Fruit fly (Drosophila melanogaster): ENCODE results near the gene Spn77Bb.

The Spn77Bb gene

DNA sequence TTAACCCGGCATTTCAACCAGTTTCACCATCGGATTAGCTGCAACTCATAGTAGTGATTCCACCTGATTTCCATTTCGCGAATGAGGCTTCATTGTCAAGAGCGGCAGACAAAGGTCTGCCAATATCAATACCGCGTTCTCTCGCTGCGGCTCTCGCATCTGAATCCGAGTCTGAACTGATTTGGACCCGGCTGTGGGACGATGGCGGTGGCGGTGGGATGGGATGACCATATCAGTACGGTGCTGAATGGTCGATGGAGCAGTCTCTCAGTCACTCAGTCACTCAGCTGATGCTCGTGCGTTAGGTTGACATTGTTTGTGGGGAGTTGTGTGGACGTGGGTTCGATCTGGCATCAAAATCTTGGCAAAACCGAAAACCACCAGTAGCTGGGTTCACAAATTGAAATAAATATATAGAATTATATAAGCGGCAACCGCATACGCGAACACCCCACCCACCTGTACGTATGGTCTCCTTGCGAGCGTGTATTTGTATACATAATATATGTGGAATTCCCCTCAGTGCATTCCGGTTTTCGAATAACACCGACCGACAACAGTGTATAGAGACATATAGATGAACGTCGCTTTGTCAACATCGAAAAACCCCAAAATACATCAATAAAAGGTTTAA, 3.7 kb upstream of the Spn77Bb start, which contains the start of gene Spn77Ba:
Gene Spn77Ba (plus strand): TSS at position 235 of the 634 bp plus-strand sequence.
- no peak for TF ChIP-seq yki (optimal IDR thresholded peaks at IDR 0.05)
- 0 out of 3 replicates have a peak, but pooled peaks have one; percentile 31 for TF ChIP-seq HLH4C (GFP tag; IDR thresholded peaks at IDR 0.05; ENCODE audit: partially characterized antibody)
- TF ChIP-seq CG13894 (tag; optimal IDR thresholded peaks at IDR 0.05): peak; percentile 9
- 0 out of 3 replicates have a peak, but pooled peaks have one; percentile 28 for TF ChIP-seq CG34422 (GFP tag; IDR thresholded peaks at IDR 0.05)
- peak; percentile 35 for TF ChIP-seq CG12769 (tag; optimal IDR thresholded peaks at IDR 0.05)
- no peak for TF ChIP-seq CG8290 (GFP tag; optimal IDR thresholded peaks at IDR 0.05)
- peak in 1 of 2 experiments; percentile 29 for TF ChIP-seq CG8290 (tag; optimal IDR thresholded peaks at IDR 0.05)
- peak; percentile 48 for TF ChIP-seq Med (GFP tag)
- peak in 1 of 2 experiments; percentile 50 for TF ChIP-seq Pdp1 (GFP tag; optimal IDR thresholded peaks at IDR 0.05)
- TF ChIP-seq NFAT (GFP tag; IDR thresholded peaks at IDR 0.05): 0 out of 2 replicates have a peak, but pooled peaks have one; percentile 13
- peak; percentile 33; the same call in 1 of the 3 replicates for TF ChIP-seq CG6175 (GFP tag; IDR thresholded peaks at IDR 0.05)
- TF ChIP-seq wdn (GFP tag; IDR thresholded peaks at IDR 0.05): no peak
- TF ChIP-seq crol (GFP tag; IDR thresholded peaks at IDR 0.05): peak; percentile 65
- peak; percentile 53 for TF ChIP-seq Drgx (GFP tag; IDR thresholded peaks at IDR 0.05)
- 0 out of 2 replicates have a peak, but pooled peaks have one; percentile 18 for TF ChIP-seq gsb (GFP tag; IDR thresholded peaks at IDR 0.05)
- TF ChIP-seq CG10543 (GFP tag; optimal IDR thresholded peaks at IDR 0.05): peak; percentile 6
- peak; percentile 16 for TF ChIP-seq sug (tag; optimal IDR thresholded peaks at IDR 0.05)
- peak; percentile 42 for TF ChIP-seq CG8281 (tag; optimal IDR thresholded peaks at IDR 0.05)
- peak; percentile 27; the same call in 1 of the 2 replicates for TF ChIP-seq vvl (GFP tag; IDR thresholded peaks at IDR 0.05)
- TF ChIP-seq BtbVII (GFP tag; optimal IDR thresholded peaks at IDR 0.05): peak; percentile 24
- TF ChIP-seq sob (GFP tag; IDR thresholded peaks at IDR 0.05): 0 out of 2 replicates have a peak, but pooled peaks have one; percentile 38
- no peak for TF ChIP-seq tgo (GFP tag; IDR thresholded peaks at IDR 0.05)
- 0 out of 2 replicates have a peak, but pooled peaks have one; percentile 32 for TF ChIP-seq rib (GFP tag; IDR thresholded peaks at IDR 0.05)
- peak; percentile 46 for TF ChIP-seq sd (tag; optimal IDR thresholded peaks at IDR 0.05)
- no peak for TF ChIP-seq CG18476 (GFP tag; optimal IDR thresholded peaks at IDR 0.05)
- peak; percentile 84 for TF ChIP-seq nom (GFP tag; optimal IDR thresholded peaks at IDR 0.05)
- no peak for TF ChIP-seq chm (GFP tag; IDR thresholded peaks at IDR 0.05)
- no peak for TF ChIP-seq CG4360 (GFP tag; IDR thresholded peaks at IDR 0.05)
- peak; percentile 18; the same call in 1 of the 2 replicates for TF ChIP-seq Adf1 (GFP tag; IDR thresholded peaks at IDR 0.05)
- TF ChIP-seq chinmo (GFP tag; IDR thresholded peaks at IDR 0.05; ENCODE audit: partially characterized antibody): 0 out of 4 replicates have a peak, but pooled peaks have one; percentile 50
- peak; percentile 22 for TF ChIP-seq lab (GFP tag; optimal IDR thresholded peaks at IDR 0.05)
- TF ChIP-seq NK7.1 (GFP tag; optimal IDR thresholded peaks at IDR 0.05): no peak
- TF ChIP-seq Trl (optimal IDR thresholded peaks at IDR 0.05): peak in 1 of 2 experiments; percentile 33
- no peak for TF ChIP-seq Trl (GFP tag; optimal IDR thresholded peaks at IDR 0.05)
- TF ChIP-seq Rfx (GFP tag; IDR thresholded peaks at IDR 0.05): peak; percentile 36; the same call in 1 of the 2 replicates

DNA sequence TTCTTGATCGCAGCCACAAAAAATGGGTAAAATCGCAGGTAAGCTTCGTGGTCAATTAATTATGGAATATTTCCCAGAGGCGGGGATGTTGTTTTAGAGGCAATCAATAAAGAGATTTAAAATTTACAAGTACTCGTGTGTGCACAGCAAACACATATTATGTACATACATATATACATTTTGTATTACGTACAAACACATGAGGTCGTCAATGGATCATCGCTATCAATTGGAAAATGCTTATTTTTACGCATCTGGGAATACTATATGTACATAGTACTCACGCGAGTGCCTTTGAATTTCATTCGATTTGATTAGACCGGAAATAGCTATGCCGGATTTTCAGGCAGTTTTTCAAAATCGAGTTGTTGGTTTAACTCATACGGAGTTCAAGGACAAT, 3.0 kb upstream of the Spn77Bb start:
- TF ChIP-seq D19A (tag; optimal IDR thresholded peaks at IDR 0.05) (no peak), eve (GFP tag; optimal IDR thresholded peaks at IDR 0.05) (peak in 1 of 2 experiments; percentile 59), Lhr (GFP tag; optimal IDR thresholded peaks at IDR 0.05) (no peak), grn (GFP tag; optimal IDR thresholded peaks at IDR 0.05) (no peak), usp (GFP tag; optimal IDR thresholded peaks at IDR 0.05) (no peak), odd (GFP tag; optimal IDR thresholded peaks at IDR 0.05) (no peak), Xrp1 (GFP tag; IDR thresholded peaks at IDR 0.05) (0 out of 2 replicates have a peak, but pooled peaks have one; percentile 10), Med (GFP tag) (peak; percentile 0), YL-1 (GFP tag; optimal IDR thresholded peaks at IDR 0.05) (no peak), sens (GFP tag) (peak; percentile 83), gce (GFP tag; IDR thresholded peaks at IDR 0.05) (no peak), CG10274 (GFP tag; optimal IDR thresholded peaks at IDR 0.05) (no peak), Fer3 (tag; optimal IDR thresholded peaks at IDR 0.05) (no peak), exex (tag; optimal IDR thresholded peaks at IDR 0.05) (no peak), CG11696 (GFP tag; IDR thresholded peaks at IDR 0.05) (no peak), CG32772 (GFP tag; IDR thresholded peaks at IDR 0.05) (no peak), CkIIα-i1 (GFP tag; IDR thresholded peaks at IDR 0.05) (no peak), fd3F (GFP tag; optimal IDR thresholded peaks at IDR 0.05) (peak; percentile 8), chinmo (GFP tag; IDR thresholded peaks at IDR 0.05; ENCODE audit: partially characterized antibody) (no peak)
